Fruit fly (Drosophila melanogaster) whole organism, embryonic: Measurements from ENCODE around the gene CG43755.

Source experiments
- CG15479 ChIP-seq: fragments of 200-800 bp; sonication (Bioruptor generic); optimal IDR thresholded peaks from 3 replicates; lab custom pipeline; 2019; ENCODE audit warnings: missing biosample characterization, mild to moderate bottlenecking, missing genetic modification characterization, moderate library complexity
- CG9609 ChIP-seq: fragments of 200-800 bp; sonication (Bioruptor generic); optimal IDR thresholded peaks from 3 replicates; lab custom pipeline; 2016; ENCODE audit warnings: missing biosample characterization, missing genetic modification characterization
- Myb ChIP-seq: fragments of 200-800 bp; sonication (Bioruptor generic); optimal IDR thresholded peaks from 2 replicates; lab custom pipeline; 2016; ENCODE audit warnings: missing biosample characterization, missing genetic modification characterization
- Six4 ChIP-seq: fragments of 200-800 bp; sonication (Bioruptor generic); optimal IDR thresholded peaks from 2 replicates; lab custom pipeline; 2016; ENCODE audit warnings: missing biosample characterization, missing genetic modification characterization
- TFAM ChIP-seq: fragments of 200-800 bp; sonication (Bioruptor generic); optimal IDR thresholded peaks from 2 replicates; lab custom pipeline; 2017; ENCODE audit warnings: missing biosample characterization, missing genetic modification characterization, inconsistent platforms
- cg ChIP-seq: fragments of 200-800 bp; sonication (Bioruptor generic); optimal IDR thresholded peaks from 3 replicates; lab custom pipeline; 2019; ENCODE audit warnings: missing biosample characterization, mild to moderate bottlenecking, missing genetic modification characterization, moderate library complexity
- ewg ChIP-seq: fragments of 200-800 bp; sonication (Bioruptor generic); optimal IDR thresholded peaks from 3 replicates; lab custom pipeline; 2017; ENCODE audit warnings: mild to moderate bottlenecking, missing biosample characterization, missing genetic modification reagents, missing genetic modification characterization
- kni ChIP-seq: fragments of 200-800 bp; sonication (Bioruptor generic); optimal IDR thresholded peaks from 3 replicates; lab custom pipeline; 2017; ENCODE audit warnings: mild to moderate bottlenecking, missing biosample characterization, missing genetic modification reagents, missing genetic modification characterization
- lola ChIP-seq, 3 experiments: fragments of >200 bp in 2 of 3; fragments of 200-800 bp in 1 of 3; sonication (Bioruptor generic) in 1 of 3; optimal IDR thresholded peaks; 2 replicates each; lab custom pipeline; 2017 to 2019; ENCODE audit warnings: missing biosample characterization in 3 of 3, missing genetic modification characterization in 3 of 3, mild to moderate bottlenecking in 1 of 3, moderate library complexity in 1 of 3

- TF ChIP-seq cg (no peak), TFAM (GFP tag; lab: Kevin White, UChicago) (no peak), Six4 (GFP tag; lab: Kevin White, UChicago) (no peak), lola (GFP tag; optimal IDR thresholded peaks at IDR 0.05; lab: Kevin White, UChicago) (no peak), Myb (GFP tag; lab: Kevin White, UChicago) (no peak), kni (no peak), CG9609 (GFP tag; lab: Kevin White, UChicago) (no peak), CG15479 (GFP tag; lab: Kevin White, UChicago) (no peak), ewg (GFP tag; lab: Kevin White, UChicago) (no peak)
Observed at dm6 chr2L:369811-370210, 40.2 kb upstream of the CG43755 start.
